Fruit fly (Drosophila melanogaster) whole organism, embryonic: Measurements from ENCODE around the gene Sec5.
A peak's percentile ranks its signal among the peaks of the same experiment; 100 is the strongest.

ENCODE experiments used
- Ada2b ChIP-seq: fragments of 200-800 bp; sonication (Bioruptor generic); IDR thresholded peaks from 2 replicates; pipeline ENCODE4 v1.3.6; 2022; ENCODE audit warnings: missing biosample characterization, missing genetic modification characterization
- CG10209 ChIP-seq: fragments of 200-800 bp; sonication (Bioruptor generic); optimal IDR thresholded peaks from 3 replicates; lab custom pipeline; 2017; ENCODE audit warnings: missing biosample characterization, mild to moderate bottlenecking, missing genetic modification characterization, missing genetic modification reagents
- CG10366 ChIP-seq: fragments of 200-800 bp; sonication (Bioruptor generic); IDR thresholded peaks from 2 replicates; pipeline ENCODE4 v1.3.6; 2022; ENCODE audit warnings: missing biosample characterization, missing genetic modification characterization
- CG10654 ChIP-seq: fragments of 200-800 bp; sonication (Bioruptor generic); optimal IDR thresholded peaks from 2 replicates; lab custom pipeline; 2016; ENCODE audit warnings: missing biosample characterization, missing genetic modification characterization
- CG10979 ChIP-seq: fragments of 200-800 bp; sonication (Bioruptor generic); optimal IDR thresholded peaks from 2 replicates; lab custom pipeline; 2018; ENCODE audit warnings: missing biosample characterization, mild to moderate bottlenecking, missing genetic modification characterization, moderate library complexity
- CG11093 ChIP-seq: fragments of 200-800 bp; sonication (Bioruptor generic); IDR thresholded peaks from 3 replicates; pipeline ENCODE4 v1.3.6; 2022; ENCODE audit warnings: missing biosample characterization, missing genetic modification characterization
- CG12236 ChIP-seq: fragments of 200-800 bp; sonication (Bioruptor generic); optimal IDR thresholded peaks from 2 replicates; lab custom pipeline; 2016; ENCODE audit warnings: missing biosample characterization, missing genetic modification characterization
- CG13287 ChIP-seq: fragments of 200-800 bp; sonication (Bioruptor generic); IDR thresholded peaks from 2 replicates; pipeline ENCODE4 v1.3.6; 2022; ENCODE audit warnings: missing biosample characterization, missing genetic modification characterization; ENCODE audit not compliant: partially characterized antibody
- CG14050 ChIP-seq: fragments of 200-800 bp; sonication (Bioruptor generic); IDR thresholded peaks from 3 replicates; pipeline ENCODE4 v1.3.6; 2022; ENCODE audit warnings: missing biosample characterization, missing genetic modification characterization
- CG1529 ChIP-seq: fragments of 200-800 bp; sonication (Bioruptor generic); optimal IDR thresholded peaks from 3 replicates; lab custom pipeline; 2018; ENCODE audit warnings: missing biosample characterization, missing genetic modification characterization
- CG15514 ChIP-seq: fragments of 200-800 bp; sonication (Bioruptor generic); optimal IDR thresholded peaks from 3 replicates; lab custom pipeline; 2017; ENCODE audit warnings: missing biosample characterization, missing genetic modification characterization, mild to moderate bottlenecking, moderate library complexity, missing genetic modification reagents
- CG15696 ChIP-seq: fragments of 200-800 bp; sonication (Bioruptor generic); optimal IDR thresholded peaks from 2 replicates; lab custom pipeline; 2019; ENCODE audit warnings: missing biosample characterization, mild to moderate bottlenecking, missing genetic modification characterization, moderate library complexity
- CG1602 ChIP-seq: fragments of 200-800 bp; sonication (Bioruptor generic); optimal IDR thresholded peaks from 3 replicates; lab custom pipeline; 2016; ENCODE audit warnings: missing biosample characterization, missing genetic modification characterization
- CG17359 ChIP-seq: fragments of 200-800 bp; sonication (Bioruptor generic); optimal IDR thresholded peaks from 3 replicates; lab custom pipeline; 2018; ENCODE audit warnings: missing biosample characterization, mild to moderate bottlenecking, missing genetic modification characterization, moderate library complexity
- CG17802 ChIP-seq: fragments of 200-800 bp; sonication (Bioruptor generic); optimal IDR thresholded peaks from 2 replicates; lab custom pipeline; 2018; ENCODE audit warnings: missing biosample characterization, mild to moderate bottlenecking, missing genetic modification characterization, moderate library complexity
- CG17829 ChIP-seq: fragments of 200-800 bp; optimal IDR thresholded peaks from 2 replicates; lab custom pipeline; 2019; ENCODE audit warnings: missing biosample characterization, mild to moderate bottlenecking, missing genetic modification characterization, moderate library complexity
- CG17912 ChIP-seq: fragments of 200-800 bp; sonication (Bioruptor generic); optimal IDR thresholded peaks from 2 replicates; lab custom pipeline; 2018; ENCODE audit warnings: missing biosample characterization, mild to moderate bottlenecking, missing genetic modification characterization
- CG33557 ChIP-seq: fragments of 200-800 bp; sonication (Bioruptor generic); optimal IDR thresholded peaks from 2 replicates; lab custom pipeline; 2019; ENCODE audit warnings: missing biosample characterization, mild to moderate bottlenecking, missing genetic modification characterization, moderate library complexity
- CG3407 ChIP-seq: fragments of 200-800 bp; sonication (Bioruptor generic); optimal IDR thresholded peaks from 2 replicates; lab custom pipeline; 2018; ENCODE audit warnings: missing biosample characterization, mild to moderate bottlenecking, missing genetic modification characterization
- CG34376 ChIP-seq: fragments of 200-800 bp; sonication (Bioruptor generic); optimal IDR thresholded peaks from 2 replicates; lab custom pipeline; 2018; ENCODE audit warnings: missing biosample characterization, mild to moderate bottlenecking, missing genetic modification characterization
- CG34422 ChIP-seq: fragments of 200-800 bp; sonication (Bioruptor generic); IDR thresholded peaks from 3 replicates; pipeline ENCODE4 v1.3.6; 2022; ENCODE audit warnings: missing biosample characterization, missing genetic modification characterization
- CG3838 ChIP-seq: fragments of 200-800 bp; sonication (Bioruptor generic); optimal IDR thresholded peaks from 3 replicates; lab custom pipeline; 2016; ENCODE audit warnings: missing biosample characterization, missing genetic modification characterization
- CG6689 ChIP-seq: fragments of 200-800 bp; sonication (Bioruptor generic); IDR thresholded peaks from 2 replicates; pipeline ENCODE4 v1.3.6; 2022; ENCODE audit warnings: missing biosample characterization, missing genetic modification characterization
- CG7987 ChIP-seq: fragments of 200-800 bp; sonication (Bioruptor generic); optimal IDR thresholded peaks from 2 replicates; lab custom pipeline; 2018; ENCODE audit warnings: missing biosample characterization, mild to moderate bottlenecking, missing genetic modification characterization, moderate library complexity
- CG8359 ChIP-seq: fragments of 200-800 bp; sonication (Bioruptor generic); optimal IDR thresholded peaks from 2 replicates; lab custom pipeline; 2017; ENCODE audit warnings: missing biosample characterization, mild to moderate bottlenecking, missing genetic modification characterization, borderline replicate concordance
- CG9215 ChIP-seq: fragments of 200-800 bp; sonication (Bioruptor generic); IDR thresholded peaks from 2 replicates; pipeline ENCODE4 v1.3.6; 2022; ENCODE audit warnings: missing biosample characterization, missing genetic modification characterization
- CG9609 ChIP-seq: fragments of 200-800 bp; sonication (Bioruptor generic); optimal IDR thresholded peaks from 3 replicates; lab custom pipeline; 2016; ENCODE audit warnings: missing biosample characterization, missing genetic modification characterization
- CG9797 ChIP-seq: fragments of 200-800 bp; sonication (Bioruptor generic); optimal IDR thresholded peaks from 3 replicates; lab custom pipeline; 2018; ENCODE audit warnings: missing biosample characterization, mild to moderate bottlenecking, missing genetic modification characterization
- CrebB ChIP-seq: fragments of 200-800 bp; sonication (Bioruptor generic); optimal IDR thresholded peaks from 3 replicates; lab custom pipeline; 2018; ENCODE audit warnings: missing biosample characterization, mild to moderate bottlenecking, missing genetic modification characterization
- Dp ChIP-seq: fragments of 200-800 bp; sonication (Bioruptor generic); optimal IDR thresholded peaks from 2 replicates; lab custom pipeline; 2018; ENCODE audit warnings: missing biosample characterization, mild to moderate bottlenecking, missing genetic modification characterization, moderate library complexity
- Hmx ChIP-seq: fragments of 200-800 bp; sonication (Bioruptor generic); optimal IDR thresholded peaks from 2 replicates; lab custom pipeline; 2016; ENCODE audit warnings: missing biosample characterization, missing genetic modification characterization
- Mad ChIP-seq: fragments of 200-800 bp; sonication (Bioruptor generic); optimal IDR thresholded peaks from 2 replicates; lab custom pipeline; 2016; ENCODE audit warnings: missing biosample characterization, missing genetic modification characterization
- Mes4 ChIP-seq: fragments of 200-800 bp; sonication (Bioruptor generic); optimal IDR thresholded peaks from 2 replicates; lab custom pipeline; 2016; ENCODE audit warnings: missing biosample characterization, missing genetic modification characterization
- NfI ChIP-seq: fragments of 200-800 bp; sonication (Bioruptor generic); optimal IDR thresholded peaks from 3 replicates; lab custom pipeline; 2018; ENCODE audit warnings: missing biosample characterization, mild to moderate bottlenecking, missing genetic modification characterization, moderate library complexity
- Oaz ChIP-seq: fragments of 200-800 bp; sonication (Bioruptor generic); IDR thresholded peaks from 2 replicates; pipeline ENCODE4 v1.3.6; 2022; ENCODE audit warnings: missing biosample characterization, missing genetic modification characterization
- Scr ChIP-seq: fragments of 200-800 bp; sonication (Bioruptor generic); IDR thresholded peaks from 2 replicates; pipeline ENCODE4 v1.3.6; 2022; ENCODE audit warnings: missing biosample characterization, missing genetic modification characterization; ENCODE audit not compliant: partially characterized antibody
- Sin3A ChIP-seq: fragments of >200 bp; optimal IDR thresholded peaks from 2 replicates; lab custom pipeline; 2018
- Taf1 ChIP-seq: fragments of 200-800 bp; sonication (Bioruptor generic); IDR thresholded peaks from 2 replicates; pipeline ENCODE4 v1.3.6; 2022; ENCODE audit warnings: missing biosample characterization, missing genetic modification characterization
- dmrt11E ChIP-seq: fragments of 200-800 bp; sonication (Bioruptor generic); optimal IDR thresholded peaks from 3 replicates; lab custom pipeline; 2018; ENCODE audit warnings: missing biosample characterization, mild to moderate bottlenecking, missing genetic modification characterization, moderate library complexity
- dysf ChIP-seq: fragments of 200-800 bp; sonication (Bioruptor generic); IDR thresholded peaks from 3 replicates; pipeline ENCODE4 v1.3.6; 2022; ENCODE audit warnings: missing biosample characterization, missing genetic modification characterization
- ham ChIP-seq: fragments of 200-800 bp; sonication (Bioruptor generic); IDR thresholded peaks from 2 replicates; pipeline ENCODE4 v1.3.6; 2022; ENCODE audit warnings: missing biosample characterization, missing genetic modification characterization
- kay ChIP-seq: fragments of 200-800 bp; sonication (Bioruptor generic); optimal IDR thresholded peaks from 2 replicates; lab custom pipeline; 2016; ENCODE audit warnings: missing biosample characterization, missing genetic modification characterization
- lilli ChIP-seq: fragments of 200-800 bp; sonication (Bioruptor generic); optimal IDR thresholded peaks from 3 replicates; lab custom pipeline; 2016; ENCODE audit warnings: missing biosample characterization, missing genetic modification characterization
- nerfin-1 ChIP-seq: fragments of 200-800 bp; sonication (Bioruptor generic); optimal IDR thresholded peaks from 3 replicates; lab custom pipeline; 2019; ENCODE audit warnings: missing biosample characterization, mild to moderate bottlenecking, missing genetic modification characterization, moderate library complexity
- nom ChIP-seq: fragments of 200-800 bp; sonication (Bioruptor generic); optimal IDR thresholded peaks from 2 replicates; lab custom pipeline; 2017; ENCODE audit warnings: missing biosample characterization, missing genetic modification characterization, mild to moderate bottlenecking, moderate library complexity, missing genetic modification reagents
- pita ChIP-seq: fragments of 200-800 bp; sonication (Bioruptor generic); optimal IDR thresholded peaks from 2 replicates; lab custom pipeline; 2017; ENCODE audit warnings: missing biosample characterization, mild to moderate bottlenecking, missing genetic modification characterization
- sisA ChIP-seq: fragments of 200-800 bp; sonication (Bioruptor generic); IDR thresholded peaks from 2 replicates; pipeline ENCODE4 v1.3.6; 2022; ENCODE audit warnings: missing biosample characterization, missing genetic modification characterization
- slbo ChIP-seq: fragments of 200-800 bp; sonication (Bioruptor generic); IDR thresholded peaks from 2 replicates; pipeline ENCODE4 v1.3.6; 2022; ENCODE audit warnings: missing biosample characterization, missing genetic modification characterization
- vfl ChIP-seq: fragments of 200-800 bp; sonication (Bioruptor generic); optimal IDR thresholded peaks from 2 replicates; lab custom pipeline; 2016; ENCODE audit warnings: missing biosample characterization, missing genetic modification characterization
- z ChIP-seq: fragments of 200-800 bp; sonication (Bioruptor generic); IDR thresholded peaks from 3 replicates; pipeline ENCODE4 v1.3.6; 2022; ENCODE audit warnings: missing biosample characterization, missing genetic modification characterization

Gene Sec5

dm6 chr2L:3457007-3457406 is at the start of gene Sec5, which contains the start of gene Cog3 (continued):
- TF ChIP-seq vfl (GFP tag; lab: Kevin White, UChicago), result peak; percentile 60
- peak; percentile 62 for TF ChIP-seq CG10209 (GFP tag; lab: Kevin White, UChicago)
- peak; percentile 41 for TF ChIP-seq CG9797
- peak; percentile 30 for TF ChIP-seq kay (GFP tag; lab: Kevin White, UChicago)
- TF ChIP-seq CG9609 (GFP tag; lab: Kevin White, UChicago), result peak; percentile 60
- peak; percentile 34 for TF ChIP-seq CG1602 (GFP tag; lab: Kevin White, UChicago)
- TF ChIP-seq CG10654 (GFP tag; lab: Kevin White, UChicago), result peak; percentile 34
- 0 out of 2 replicates have a peak, but pooled peaks have one; percentile 21 for TF ChIP-seq CG10366
- peak; percentile 76 for TF ChIP-seq Sin3A
- TF ChIP-seq CG34422, result peak; percentile 82
- peak; percentile 78 for TF ChIP-seq slbo (GFP tag; lab: Robert Waterston, UW)
- TF ChIP-seq CG11093 (GFP tag; lab: Robert Waterston, UW), result peak; percentile 47; the same call in 1 of the 3 replicates
- TF ChIP-seq CG3838, result no peak
- TF ChIP-seq CG17359 (tag; lab: Kevin White, UChicago), result peak; percentile 57
- peak; percentile 76 for TF ChIP-seq CG17829 (tag; lab: Kevin White, UChicago)
- peak; percentile 56 for TF ChIP-seq CG33557 (GFP tag; lab: Kevin White, UChicago)
- no peak for TF ChIP-seq Hmx (GFP tag; lab: Kevin White, UChicago)
- peak; percentile 67 for TF ChIP-seq nerfin-1 (tag; lab: Kevin White, UChicago)
- peak; percentile 80 for TF ChIP-seq Mad (GFP tag; lab: Kevin White, UChicago)
- TF ChIP-seq dysf (GFP tag; lab: Robert Waterston, UW), result peak; percentile 71; the same call in 2 of the 3 replicates
- no peak for TF ChIP-seq z (GFP tag; lab: Robert Waterston, UW)
- TF ChIP-seq CG1529, result no peak
- peak; percentile 26 for TF ChIP-seq CG7987 (GFP tag; lab: Kevin White, UChicago)
- no peak for TF ChIP-seq CG3407 (GFP tag; lab: Kevin White, UChicago)
- TF ChIP-seq Dp (GFP tag; lab: Kevin White, UChicago), result no peak
- peak; percentile 58 for TF ChIP-seq dmrt11E
- peak; percentile 31; the same call in 1 of the 2 replicates for TF ChIP-seq Oaz (GFP tag; lab: Robert Waterston, UW)
- TF ChIP-seq Scr, result 0 out of 2 replicates have a peak, but pooled peaks have one; percentile 26
- TF ChIP-seq CG17912, result peak; percentile 36
- peak; percentile 76 for TF ChIP-seq CG9215 (GFP tag; lab: Robert Waterston, UW)
- TF ChIP-seq ham, result no peak
- TF ChIP-seq CrebB, result peak; percentile 29
- TF ChIP-seq CG34376 (GFP tag; lab: Kevin White, UChicago), result peak; percentile 65
- peak; percentile 69 for TF ChIP-seq CG15696
- peak; percentile 74 for TF ChIP-seq CG15514 (GFP tag; lab: Kevin White, UChicago)
- peak; percentile 32 for TF ChIP-seq CG8359 (GFP tag; lab: Kevin White, UChicago)
- TF ChIP-seq sisA (GFP tag; lab: Robert Waterston, UW), result peak; percentile 13; the same call in 1 of the 2 replicates
- TF ChIP-seq CG17802 (tag; lab: Kevin White, UChicago), result peak; percentile 24
- TF ChIP-seq NfI (GFP tag; lab: Kevin White, UChicago), result peak; percentile 78
- peak; percentile 17; the same call in 1 of the 3 replicates for TF ChIP-seq CG14050 (GFP tag; lab: Robert Waterston, UW)
- TF ChIP-seq Ada2b (GFP tag; lab: Robert Waterston, UW), result peak; percentile 23; the same call in 1 of the 2 replicates
- TF ChIP-seq CG6689 (GFP tag; lab: Robert Waterston, UW), result peak; percentile 31; the same call in 1 of the 2 replicates
- no peak for TF ChIP-seq CG12236
- peak; percentile 33; the same call in 1 of the 2 replicates for TF ChIP-seq Taf1 (GFP tag; lab: Robert Waterston, UW)
- peak; percentile 25 for TF ChIP-seq nom (GFP tag; lab: Kevin White, UChicago)
- TF ChIP-seq pita (GFP tag; lab: Kevin White, UChicago), result no peak
- peak; percentile 3 for TF ChIP-seq Mes4
- peak; percentile 21; the same call in 1 of the 2 replicates for TF ChIP-seq CG13287 (GFP tag; lab: Robert Waterston, UW)
- TF ChIP-seq CG10979 (tag; lab: Kevin White, UChicago), result peak; percentile 58
- TF ChIP-seq lilli (GFP tag; lab: Kevin White, UChicago), result peak; percentile 52
